Fruit fly (Drosophila melanogaster): Measurements from ENCODE around the gene CG6865.

Gene CG6865

DNA sequence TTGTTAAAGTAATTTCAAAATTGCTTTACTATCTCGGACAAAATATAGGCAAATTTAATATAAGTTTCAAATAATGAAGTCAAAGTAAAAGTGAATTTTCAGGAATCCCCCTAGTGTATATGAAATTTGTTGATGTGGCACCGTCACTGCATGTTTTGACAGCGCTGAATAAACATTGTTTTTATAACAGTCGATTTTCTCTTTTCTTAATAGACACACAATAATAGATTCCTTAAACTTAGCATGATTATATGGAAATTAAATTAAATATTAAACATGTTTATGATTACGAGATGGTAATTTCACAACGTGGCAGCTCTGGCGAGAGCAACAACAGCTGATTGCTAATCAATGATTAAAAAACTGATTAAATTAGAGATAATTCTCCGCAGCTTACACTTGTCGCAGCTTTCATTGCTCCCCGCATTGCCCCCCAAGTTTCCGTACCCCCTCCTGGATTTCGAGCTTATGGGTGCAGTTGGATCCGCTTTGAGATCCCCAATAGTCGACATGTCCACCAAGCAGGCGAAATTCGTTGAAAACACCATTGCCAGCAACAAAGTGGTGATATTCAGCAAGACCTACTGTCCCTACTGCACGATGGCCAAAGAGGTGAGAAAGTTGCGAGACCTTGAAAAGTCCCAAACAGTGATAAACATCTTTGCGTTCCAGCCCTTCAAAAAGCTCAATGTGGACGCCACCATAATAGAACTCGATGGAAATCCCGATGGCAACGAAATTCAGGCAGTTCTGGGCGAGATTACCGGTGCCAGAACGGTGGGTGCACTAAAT is 5.8 kb downstream of the CG6865 start, which contains the start of gene Grx1:
Gene Grx1 (plus strand): TSS at position 196 of the 792 bp plus-strand sequence.
- TF ChIP-seq Gug (GFP tag; IDR thresholded peaks at IDR 0.05) (no peak), Optix (GFP tag; IDR thresholded peaks at IDR 0.05) (no peak), BtbVII (GFP tag; optimal IDR thresholded peaks at IDR 0.05) (peak; percentile 67), CG6765 (GFP tag; optimal IDR thresholded peaks at IDR 0.05) (peak; percentile 61), YL-1 (GFP tag; optimal IDR thresholded peaks at IDR 0.05) (peak; percentile 28), CG13123 (GFP tag; optimal IDR thresholded peaks at IDR 0.05) (peak; percentile 21), CG8281 (tag; optimal IDR thresholded peaks at IDR 0.05) (no peak), Stat92E (GFP tag; optimal IDR thresholded peaks at IDR 0.05) (no peak), CG11456 (GFP tag; IDR thresholded peaks at IDR 0.05) (0 out of 3 replicates have a peak, but pooled peaks have one; percentile 8), pho (GFP tag; optimal IDR thresholded peaks at IDR 0.05) (peak; percentile 50), bsh (GFP tag; optimal IDR thresholded peaks at IDR 0.05) (peak in 1 of 2 experiments; percentile 57), NC2β (GFP tag; optimal IDR thresholded peaks at IDR 0.05) (peak; percentile 53), CG6854 (GFP tag; optimal IDR thresholded peaks at IDR 0.05) (no peak), Dip2 (GFP tag; IDR thresholded peaks at IDR 0.05) (no peak), CG15011 (GFP tag; optimal IDR thresholded peaks at IDR 0.05) (peak; percentile 16), Sin3A (optimal IDR thresholded peaks at IDR 0.05) (no peak), insv (GFP tag; optimal IDR thresholded peaks at IDR 0.05) (no peak), da (GFP tag; optimal IDR thresholded peaks at IDR 0.05) (no peak), slou (GFP tag; optimal IDR thresholded peaks at IDR 0.05) (no peak), nmo (GFP tag; optimal IDR thresholded peaks at IDR 0.05) (peak; percentile 56), CG5245 (GFP tag; optimal IDR thresholded peaks at IDR 0.05) (no peak), CG10543 (GFP tag; optimal IDR thresholded peaks at IDR 0.05) (peak; percentile 66), CG9876 (GFP tag; optimal IDR thresholded peaks at IDR 0.05) (no peak), kay (GFP tag; optimal IDR thresholded peaks at IDR 0.05) (peak; percentile 55), CG14710 (tag; optimal IDR thresholded peaks at IDR 0.05) (peak; percentile 60), chif (GFP tag; optimal IDR thresholded peaks at IDR 0.05) (peak; percentile 38 to 49), CG10654 (GFP tag; optimal IDR thresholded peaks at IDR 0.05) (no peak), eyg (GFP tag; optimal IDR thresholded peaks at IDR 0.05) (no peak), dm (GFP tag; optimal IDR thresholded peaks at IDR 0.05) (peak; percentile 40), CG1647 (GFP tag; optimal IDR thresholded peaks at IDR 0.05) (peak; percentile 34), sd (tag; optimal IDR thresholded peaks at IDR 0.05) (no peak), gt (GFP tag; IDR thresholded peaks at IDR 0.05) (no peak), gsb (GFP tag; IDR thresholded peaks at IDR 0.05) (no peak), CG8359 (GFP tag; optimal IDR thresholded peaks at IDR 0.05; ENCODE audit: borderline replicate concordance) (no peak), CG12219 (GFP tag; optimal IDR thresholded peaks at IDR 0.05) (peak; percentile 33), Dfd (GFP tag; optimal IDR thresholded peaks at IDR 0.05) (no peak), nau (GFP tag; optimal IDR thresholded peaks at IDR 0.05) (no peak), hkb (optimal IDR thresholded peaks at IDR 0.05) (no peak), hkb (GFP tag; IDR thresholded peaks at IDR 0.05) (peak; percentile 53; the same call in 1 of the 2 replicates), CG4424 (GFP tag; optimal IDR thresholded peaks at IDR 0.05) (peak; percentile 69), Lim3 (GFP tag; IDR thresholded peaks at IDR 0.05) (no peak), Fer1 (GFP tag; optimal IDR thresholded peaks at IDR 0.05) (peak; percentile 39), p53 (GFP tag; optimal IDR thresholded peaks at IDR 0.05) (no peak), grau (tag; optimal IDR thresholded peaks at IDR 0.05) (peak; percentile 59), CG31224 (GFP tag; IDR thresholded peaks at IDR 0.05) (no peak), mirr (GFP tag; optimal IDR thresholded peaks at IDR 0.05) (peak; percentile 10), GATAe (GFP tag; conservative IDR thresholded peaks at IDR 0.05) (peak; percentile 81), hbn (GFP tag; IDR thresholded peaks at IDR 0.05; ENCODE audit: partially characterized antibody) (0 out of 2 replicates have a peak, but pooled peaks have one; percentile 14), tap (tag; optimal IDR thresholded peaks at IDR 0.05) (peak; percentile 61), CG17612 (GFP tag; IDR thresholded peaks at IDR 0.05) (no peak)
